Fruit fly (Drosophila melanogaster) whole organism, prepupa: ENCODE measurements around the gene CG6769.
A peak's percentile ranks its signal among the peaks of the same experiment; 100 is the strongest.

ENCODE experiments used
- Blimp-1 ChIP-seq: fragments of 200-800 bp; sonication (Bioruptor generic); optimal IDR thresholded peaks from 3 replicates; lab custom pipeline; 2017; ENCODE audit warnings: missing biosample characterization, missing genetic modification characterization, mild to moderate bottlenecking, moderate library complexity, missing genetic modification reagents
- CG11294 ChIP-seq: fragments of 200-800 bp; sonication (Bioruptor generic); IDR thresholded peaks from 2 replicates; pipeline ENCODE4 v1.3.6; 2022; ENCODE audit warnings: missing biosample characterization, missing genetic modification characterization
- CG11902 ChIP-seq: fragments of 200-800 bp; sonication (Bioruptor generic); optimal IDR thresholded peaks from 3 replicates; lab custom pipeline; 2016; ENCODE audit warnings: missing biosample characterization, missing genetic modification characterization
- CG15336 ChIP-seq: fragments of 200-800 bp; sonication (Bioruptor generic); IDR thresholded peaks from 2 replicates; pipeline ENCODE4 v1.3.6; 2022; ENCODE audit warnings: missing biosample characterization, missing genetic modification characterization
- CG16779 ChIP-seq: fragments of 200-800 bp; sonication (Bioruptor generic); optimal IDR thresholded peaks from 3 replicates; lab custom pipeline; 2017; ENCODE audit warnings: missing biosample characterization, mild to moderate bottlenecking, missing genetic modification characterization
- CG3032 ChIP-seq: fragments of 200-800 bp; optimal IDR thresholded peaks from 2 replicates; lab custom pipeline; 2019; ENCODE audit warnings: missing biosample characterization, mild to moderate bottlenecking, missing genetic modification characterization, moderate library complexity
- CG34406 ChIP-seq: fragments of 200-800 bp; sonication (Bioruptor generic); optimal IDR thresholded peaks from 3 replicates; lab custom pipeline; 2016; ENCODE audit warnings: missing biosample characterization, missing genetic modification characterization
- CG3919 ChIP-seq: fragments of 200-800 bp; sonication (Bioruptor generic); optimal IDR thresholded peaks from 3 replicates; lab custom pipeline; 2016; ENCODE audit warnings: missing biosample characterization, missing genetic modification characterization
- CG4318 ChIP-seq: fragments of 200-800 bp; sonication (Bioruptor generic); optimal IDR thresholded peaks from 3 replicates; lab custom pipeline; 2017; ENCODE audit warnings: missing biosample characterization, mild to moderate bottlenecking, missing genetic modification characterization
- CG6276 ChIP-seq: fragments of 200-800 bp; sonication (Bioruptor generic); optimal IDR thresholded peaks from 2 replicates; lab custom pipeline; 2017; ENCODE audit warnings: missing biosample characterization, mild to moderate bottlenecking, missing genetic modification characterization
- CG6792 ChIP-seq: fragments of 200-800 bp; sonication (Bioruptor generic); optimal IDR thresholded peaks from 3 replicates; lab custom pipeline; 2016; ENCODE audit warnings: missing biosample characterization, missing genetic modification characterization
- CG7368 ChIP-seq: fragments of 200-800 bp; sonication (Bioruptor generic); optimal IDR thresholded peaks from 3 replicates; lab custom pipeline; 2016; ENCODE audit warnings: missing biosample characterization, missing genetic modification characterization
- CG8119 ChIP-seq: fragments of 200-800 bp; sonication (Bioruptor generic); IDR thresholded peaks from 3 replicates; pipeline ENCODE4 v1.3.6; 2022; ENCODE audit warnings: missing biosample characterization, missing genetic modification characterization
- CG8319 ChIP-seq: fragments of 200-800 bp; sonication (Bioruptor generic); optimal IDR thresholded peaks from 3 replicates; lab custom pipeline; 2016; ENCODE audit warnings: missing biosample characterization, missing genetic modification characterization
- CG9139 ChIP-seq: fragments of 200-800 bp; sonication (Bioruptor generic); optimal IDR thresholded peaks from 3 replicates; lab custom pipeline; 2017; ENCODE audit warnings: missing biosample characterization, mild to moderate bottlenecking, missing genetic modification characterization
- Eip75B ChIP-seq: fragments of 200-800 bp; sonication (Bioruptor generic); optimal IDR thresholded peaks from 3 replicates; lab custom pipeline; 2016; ENCODE audit warnings: missing biosample characterization, missing genetic modification characterization
- Eip78C ChIP-seq: fragments of 200-800 bp; sonication (Bioruptor generic); peaks from one replicate; lab custom pipeline; 2016; ENCODE audit warnings: missing biosample characterization, missing genetic modification characterization
- Ets21C ChIP-seq: fragments of 200-800 bp; sonication (Bioruptor generic); optimal IDR thresholded peaks from 3 replicates; lab custom pipeline; 2016; ENCODE audit warnings: missing biosample characterization, missing genetic modification characterization
- Ets96B ChIP-seq: fragments of 200-800 bp; optimal IDR thresholded peaks from 2 replicates; lab custom pipeline; 2019; ENCODE audit warnings: missing biosample characterization, mild to moderate bottlenecking, missing genetic modification characterization, moderate library complexity
- Hr38 ChIP-seq: sonication (Bioruptor generic); optimal IDR thresholded peaks from 2 replicates; lab custom pipeline; 2016; ENCODE audit warnings: missing biosample characterization, missing genetic modification characterization
- Hr4 ChIP-seq: fragments of 200-800 bp; sonication (Bioruptor generic); optimal IDR thresholded peaks from 3 replicates; lab custom pipeline; 2016; ENCODE audit warnings: missing biosample characterization, missing genetic modification characterization
- OdsH ChIP-seq: fragments of 200-800 bp; sonication (Bioruptor generic); optimal IDR thresholded peaks from 3 replicates; lab custom pipeline; 2016; ENCODE audit warnings: missing biosample characterization, missing genetic modification characterization
- Smox ChIP-seq: fragments of 200-800 bp; sonication (Bioruptor generic); optimal IDR thresholded peaks from 3 replicates; lab custom pipeline; 2016; ENCODE audit warnings: missing biosample characterization, missing genetic modification characterization
- Sox102F ChIP-seq: fragments of 200-800 bp; sonication (Bioruptor generic); optimal IDR thresholded peaks from 2 replicates; lab custom pipeline; 2016; ENCODE audit warnings: missing biosample characterization, mild to moderate bottlenecking, missing genetic modification characterization
- Sox14 ChIP-seq: fragments of 200-800 bp; sonication (Bioruptor generic); optimal IDR thresholded peaks from 3 replicates; lab custom pipeline; 2016; ENCODE audit warnings: missing biosample characterization, missing genetic modification characterization
- achi ChIP-seq: fragments of 200-800 bp; sonication (Bioruptor generic); optimal IDR thresholded peaks from 3 replicates; lab custom pipeline; 2016; ENCODE audit warnings: missing biosample characterization, missing genetic modification characterization
- acj6 ChIP-seq: fragments of 200-800 bp; sonication (Bioruptor generic); optimal IDR thresholded peaks from 3 replicates; lab custom pipeline; 2016; ENCODE audit warnings: missing biosample characterization, missing genetic modification characterization
- cyc ChIP-seq: fragments of 200-800 bp; sonication (Bioruptor generic); optimal IDR thresholded peaks from 3 replicates; lab custom pipeline; 2016; ENCODE audit warnings: missing biosample characterization, missing genetic modification characterization
- dac ChIP-seq: fragments of 200-800 bp; sonication (Bioruptor generic); optimal IDR thresholded peaks from 2 replicates; lab custom pipeline; 2017; ENCODE audit warnings: missing biosample characterization, mild to moderate bottlenecking, missing genetic modification characterization
- dsx ChIP-seq: fragments of 200-800 bp; optimal IDR thresholded peaks from 3 replicates; lab custom pipeline; 2019; ENCODE audit warnings: missing biosample characterization, mild to moderate bottlenecking, missing genetic modification characterization, moderate library complexity; ENCODE audit not compliant: poor library complexity, severe bottlenecking
- esn ChIP-seq: fragments of 200-800 bp; sonication (Bioruptor generic); optimal IDR thresholded peaks from 2 replicates; lab custom pipeline; 2016; ENCODE audit warnings: missing biosample characterization, mild to moderate bottlenecking, missing genetic modification characterization, moderate library complexity
- fd85E ChIP-seq: fragments of 200-800 bp; sonication (Bioruptor generic); optimal IDR thresholded peaks from 3 replicates; lab custom pipeline; 2016; ENCODE audit warnings: missing biosample characterization, missing genetic modification characterization
- fkh ChIP-seq: fragments of 200-800 bp; sonication (Bioruptor generic); optimal IDR thresholded peaks from 3 replicates; lab custom pipeline; 2017; ENCODE audit warnings: missing biosample characterization, mild to moderate bottlenecking, missing genetic modification characterization, moderate library complexity
- net ChIP-seq: fragments of 200-800 bp; sonication (Bioruptor generic); optimal IDR thresholded peaks from 3 replicates; lab custom pipeline; 2016; ENCODE audit warnings: missing biosample characterization, missing genetic modification characterization
- spab ChIP-seq: fragments of 200-800 bp; sonication (Bioruptor generic); optimal IDR thresholded peaks from 2 replicates; lab custom pipeline; 2017; ENCODE audit warnings: missing biosample characterization, mild to moderate bottlenecking, missing genetic modification characterization, missing genetic modification reagents
- ss ChIP-seq, 2 experiments: fragments of 200-800 bp; sonication (Bioruptor generic); optimal IDR thresholded peaks; 2 replicates in 1 of 2; 3 replicates in 1 of 2; lab custom pipeline; 2017 to 2018; ENCODE audit warnings: mild to moderate bottlenecking in 2 of 2, missing biosample characterization in 2 of 2, missing genetic modification characterization in 2 of 2, moderate library complexity in 1 of 2
- svp ChIP-seq: fragments of 200-800 bp; sonication (Bioruptor generic); peaks from one replicate; lab custom pipeline; 2016; ENCODE audit warnings: missing biosample characterization, missing genetic modification characterization
- topi ChIP-seq: fragments of 200-800 bp; sonication (Bioruptor generic); optimal IDR thresholded peaks from 3 replicates; lab custom pipeline; 2016; ENCODE audit warnings: missing biosample characterization, missing genetic modification characterization
- vri ChIP-seq: fragments of 200-800 bp; sonication (Bioruptor generic); optimal IDR thresholded peaks from 3 replicates; lab custom pipeline; 2016; ENCODE audit warnings: missing biosample characterization, mild to moderate bottlenecking, missing genetic modification characterization

CG6769 gene

DNA sequence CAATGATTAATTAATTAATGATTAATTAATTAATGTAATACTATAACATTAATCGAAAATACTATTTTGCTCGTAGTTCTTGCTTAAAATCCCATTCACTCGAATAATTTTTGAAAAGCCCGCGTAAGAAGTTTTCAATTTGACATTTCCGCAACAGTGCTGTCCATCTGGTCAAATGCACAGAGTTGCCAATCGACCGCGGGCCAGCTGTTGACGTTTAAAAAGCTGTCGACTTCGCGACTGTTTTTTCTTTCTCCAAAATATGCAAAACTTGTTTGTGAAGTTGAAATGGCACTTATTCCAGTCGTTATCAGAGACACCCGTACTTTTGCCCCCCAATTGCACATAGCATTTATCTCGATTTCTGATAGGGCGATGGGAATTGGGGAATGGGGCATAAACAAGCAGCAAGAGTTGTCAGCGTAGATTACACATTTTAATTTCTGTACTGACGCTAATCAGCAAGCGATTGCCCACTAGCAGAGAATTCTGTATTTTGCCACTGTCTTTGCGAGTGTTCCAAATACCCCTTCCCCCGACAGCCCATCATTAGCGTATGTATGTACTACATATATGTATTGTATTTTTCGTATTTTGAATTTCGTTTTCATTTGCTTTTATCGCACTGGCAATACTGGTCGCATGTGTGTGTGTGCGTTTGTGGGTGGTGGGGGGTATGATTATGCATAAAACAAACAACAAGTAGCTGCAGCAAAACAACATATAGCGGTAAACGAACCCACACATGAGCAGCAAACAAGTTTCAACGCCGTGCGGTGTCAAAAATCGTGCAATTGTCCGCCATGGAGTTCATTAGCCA, 4.1 kb upstream of the CG6769 start, which contains the start of gene Srx (continued):
- TF ChIP-seq OdsH (GFP tag; lab: Kevin White, UChicago): no peak
- TF ChIP-seq acj6 (GFP tag; lab: Kevin White, UChicago): peak; percentile 15
- peak; percentile 28 for TF ChIP-seq net
- no peak for TF ChIP-seq CG6276 (GFP tag; lab: Kevin White, UChicago)
- peak; percentile 23 for TF ChIP-seq Ets96B (tag; lab: Kevin White, UChicago)
- TF ChIP-seq achi: peak; percentile 99
- no peak for TF ChIP-seq Eip75B
- no peak for TF ChIP-seq CG9139
- TF ChIP-seq spab: no peak
- TF ChIP-seq CG15336 (GFP tag; lab: Robert Waterston, UW): peak; percentile 50
- peak; percentile 17 for TF ChIP-seq fkh (GFP tag; lab: Kevin White, UChicago)
- TF ChIP-seq svp (GFP tag; lab: Kevin White, UChicago): no peak
- no peak for TF ChIP-seq Hr4 (GFP tag; lab: Kevin White, UChicago)
- no peak for TF ChIP-seq CG7368 (GFP tag; lab: Kevin White, UChicago)
- TF ChIP-seq Ets21C: no peak
- TF ChIP-seq fd85E (GFP tag; lab: Kevin White, UChicago): no peak
- no peak for TF ChIP-seq CG6792 (GFP tag; lab: Kevin White, UChicago)
- TF ChIP-seq Smox (GFP tag; lab: Kevin White, UChicago): no peak
- TF ChIP-seq ss (GFP tag; optimal IDR thresholded peaks at IDR 0.05; lab: Kevin White, UChicago): peak in 1 of 2 experiments; percentile 52
- TF ChIP-seq CG8119 (GFP tag; lab: Robert Waterston, UW): peak; percentile 49; the same call in 1 of the 3 replicates

DNA sequence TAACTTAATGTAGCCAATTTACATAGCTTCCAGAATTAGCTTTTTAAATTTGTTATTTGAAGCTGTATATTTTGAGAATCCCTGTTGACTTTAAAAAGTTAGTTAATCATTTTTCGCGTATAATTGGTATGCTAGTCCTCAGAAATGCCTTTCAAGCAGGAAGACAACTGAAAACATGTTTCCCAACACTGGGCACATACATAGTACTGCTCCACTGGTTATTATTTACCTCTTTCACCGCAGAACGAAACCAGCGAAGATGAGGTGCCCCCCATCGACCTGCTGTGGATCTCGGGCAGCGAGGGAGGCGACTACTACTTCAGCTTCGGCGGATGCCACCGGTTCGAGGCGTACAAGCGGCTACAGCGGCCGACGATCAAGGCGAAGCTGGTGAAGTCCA, 3.0 kb upstream of the CG6769 start:
- TF ChIP-seq CG6276 (GFP tag; lab: Kevin White, UChicago) (no peak), CG16779 (no peak), dsx (GFP tag; lab: Kevin White, UChicago) (peak; percentile 22), Sox14 (GFP tag; lab: Kevin White, UChicago) (no peak), CG11294 (GFP tag; lab: Robert Waterston, UW) (no peak), Eip78C (GFP tag; lab: Kevin White, UChicago) (peak; percentile 56), Hr38 (GFP tag; lab: Kevin White, UChicago) (no peak), CG4318 (GFP tag; lab: Kevin White, UChicago) (no peak), net (no peak), esn (GFP tag; lab: Kevin White, UChicago) (no peak), svp (GFP tag; lab: Kevin White, UChicago) (peak; percentile 40)

DNA sequence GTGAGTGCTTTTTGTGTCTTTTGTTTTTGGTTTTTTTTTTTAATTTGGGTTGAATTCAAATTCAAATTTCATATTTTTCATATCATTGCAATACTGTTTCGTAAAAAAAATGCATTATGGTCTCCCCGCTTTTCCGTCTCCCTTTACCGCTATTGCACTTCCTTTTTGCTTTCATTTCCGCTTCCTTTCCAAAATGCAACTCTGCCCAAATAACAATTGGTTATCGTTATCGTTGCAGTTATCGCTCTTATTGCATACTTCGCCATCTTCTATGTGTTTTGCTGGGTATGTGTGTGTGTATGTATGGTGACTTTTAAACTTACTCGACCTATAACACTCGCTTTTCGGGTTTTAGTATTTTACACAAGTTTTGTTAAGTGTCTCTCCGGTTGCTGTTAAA, 4.3 kb downstream of the CG6769 start:
- TF ChIP-seq cyc (GFP tag; lab: Kevin White, UChicago): no peak
- no peak for TF ChIP-seq CG11902 (GFP tag; lab: Kevin White, UChicago)
- TF ChIP-seq CG3032: no peak
- no peak for TF ChIP-seq CG34406 (GFP tag; lab: Kevin White, UChicago)
- no peak for TF ChIP-seq CG9139
- no peak for TF ChIP-seq vri (GFP tag; lab: Kevin White, UChicago)
- no peak for TF ChIP-seq CG6792 (GFP tag; lab: Kevin White, UChicago)
- TF ChIP-seq CG3919 (GFP tag; lab: Kevin White, UChicago): no peak
- peak; percentile 18 for TF ChIP-seq Sox102F (GFP tag; lab: Kevin White, UChicago)
- TF ChIP-seq dac: no peak
- TF ChIP-seq Eip78C (GFP tag; lab: Kevin White, UChicago): peak; percentile 27
- peak; percentile 32 for TF ChIP-seq esn (GFP tag; lab: Kevin White, UChicago)
- TF ChIP-seq CG8319 (GFP tag; lab: Kevin White, UChicago): no peak
- no peak for TF ChIP-seq Hr38 (GFP tag; lab: Kevin White, UChicago)
- no peak for TF ChIP-seq Blimp-1 (GFP tag; lab: Kevin White, UChicago)
- TF ChIP-seq topi (GFP tag; lab: Kevin White, UChicago): no peak
